Fruit fly (Drosophila melanogaster) whole organism, wandering third instar larva: ENCODE results near the gene Zip89B.

Experiments
- Abd-B ChIP-seq: fragments of >200 bp; optimal IDR thresholded peaks from 2 replicates; lab custom pipeline; 2017; ENCODE audit warnings: missing biosample characterization, missing genetic modification characterization
- Dfd ChIP-seq: fragments of >200 bp; optimal IDR thresholded peaks from 2 replicates; lab custom pipeline; 2017; ENCODE audit warnings: missing biosample characterization, missing genetic modification characterization
- HLH106 ChIP-seq: fragments of 200-800 bp; optimal IDR thresholded peaks from 3 replicates; lab custom pipeline; 2019; ENCODE audit warnings: missing biosample characterization, mild to moderate bottlenecking, missing genetic modification characterization, moderate library complexity
- Mio ChIP-seq: sonication (Bioruptor generic); optimal IDR thresholded peaks from 2 replicates; lab custom pipeline; 2016; ENCODE audit warnings: missing biosample characterization, missing genetic modification characterization
- Myc ChIP-seq: fragments of >200 bp; optimal IDR thresholded peaks from 2 replicates; lab custom pipeline; 2017
- OdsH ChIP-seq: fragments of 200-800 bp; sonication (Bioruptor generic); optimal IDR thresholded peaks from 2 replicates; lab custom pipeline; 2016; ENCODE audit warnings: missing biosample characterization, mild to moderate bottlenecking, missing genetic modification characterization
- ey ChIP-seq: fragments of 200-800 bp; sonication (Bioruptor generic); optimal IDR thresholded peaks from 2 replicates; lab custom pipeline; 2016; ENCODE audit warnings: missing biosample characterization, missing genetic modification characterization
- h ChIP-seq: fragments of 200-800 bp; sonication (Bioruptor generic); optimal IDR thresholded peaks from 3 replicates; lab custom pipeline; 2016; ENCODE audit warnings: missing biosample characterization, mild to moderate bottlenecking, missing genetic modification characterization
- pan ChIP-seq: fragments of >200 bp; optimal IDR thresholded peaks from 2 replicates; lab custom pipeline; 2017
- psq ChIP-seq: fragments of 200-800 bp; sonication (Bioruptor generic); optimal IDR thresholded peaks from 3 replicates; lab custom pipeline; 2017; ENCODE audit warnings: missing biosample characterization, mild to moderate bottlenecking, missing genetic modification characterization, moderate library complexity
- rgr ChIP-seq: fragments of 200-800 bp; sonication (Bioruptor generic); optimal IDR thresholded peaks from 3 replicates; lab custom pipeline; 2016; ENCODE audit warnings: missing biosample characterization, mild to moderate bottlenecking, missing genetic modification characterization
- tai ChIP-seq: sonication (Bioruptor generic); optimal IDR thresholded peaks from 2 replicates; lab custom pipeline; 2016; ENCODE audit warnings: missing biosample characterization, missing genetic modification characterization
- woc ChIP-seq: sonication (Bioruptor generic); optimal IDR thresholded peaks from 2 replicates; lab custom pipeline; 2016; ENCODE audit warnings: missing biosample characterization, mild to moderate bottlenecking, missing genetic modification characterization

dm6 chr3R:16276992-16277391, 28.6 kb upstream of the Zip89B start:
- TF ChIP-seq Mio (no peak), HLH106 (tag; lab: Kevin White, UChicago) (no peak), rgr (no peak), h (GFP tag; lab: Kevin White, UChicago) (no peak), woc (GFP tag; lab: Kevin White, UChicago) (no peak), OdsH (GFP tag; lab: Kevin White, UChicago) (no peak), tai (GFP tag; lab: Kevin White, UChicago) (no peak), Dfd (no peak), Abd-B (GFP tag; lab: Kevin White, UChicago) (no peak), pan (no peak), ey (GFP tag; lab: Kevin White, UChicago) (no peak), Myc (lab: Kevin White, UChicago) (no peak), psq (GFP tag; lab: Kevin White, UChicago) (no peak)
